Worm (Caenorhabditis elegans) whole organism, young adult: ENCODE results near the gene npr-31.

Source experiments
- B0336.3 ChIP-seq: fragments of 200-800 bp; sonication (Bioruptor generic); IDR thresholded peaks from 2 replicates; pipeline ENCODE4 v1.3.6; 2022; ENCODE audit warnings: missing genetic modification characterization, missing compliant biosample characterization
- D2030.7 ChIP-seq: fragments of 200-800 bp; sonication (Bioruptor generic); IDR thresholded peaks from 2 replicates; pipeline ENCODE4 v1.3.6; 2022; ENCODE audit warnings: missing genetic modification reagents, missing genetic modification characterization, missing compliant biosample characterization
- F10E7.11 ChIP-seq: sonication (generic microtip); optimal IDR thresholded peaks from 2 replicates; lab custom pipeline; 2017; ENCODE audit warnings: mild to moderate bottlenecking, missing genetic modification characterization, moderate library complexity, missing compliant biosample characterization
- F33H1.4 ChIP-seq: fragments of 200-800 bp; sonication (Bioruptor generic); IDR thresholded peaks from 2 replicates; pipeline ENCODE4 v1.3.6; 2022; ENCODE audit warnings: missing genetic modification reagents, missing genetic modification characterization, missing compliant biosample characterization
- F39B2.1 ChIP-seq: fragments of 200-800 bp; sonication (Bioruptor generic); IDR thresholded peaks from 2 replicates; pipeline ENCODE4 v1.3.6; 2022; ENCODE audit warnings: missing genetic modification reagents, missing genetic modification characterization, missing compliant biosample characterization
- F49E8.2 ChIP-seq: sonication (generic microtip); optimal IDR thresholded peaks from 3 replicates; lab custom pipeline; 2017; ENCODE audit warnings: missing genetic modification characterization, mild to moderate bottlenecking, missing compliant biosample characterization, antibody characterized with exemption, moderate library complexity; ENCODE audit not compliant: insufficient read depth
- F55B11.4 ChIP-seq: sonication (generic microtip); optimal IDR thresholded peaks from 2 replicates; lab custom pipeline; 2016; ENCODE audit warnings: missing compliant biosample characterization, missing genetic modification characterization, borderline replicate concordance; ENCODE audit not compliant: insufficient read depth
- F57C9.4 ChIP-seq: sonication (generic microtip); optimal IDR thresholded peaks from 2 replicates; lab custom pipeline; 2017; ENCODE audit warnings: mild to moderate bottlenecking, missing genetic modification characterization, missing compliant biosample characterization
- T26A5.8 ChIP-seq: sonication (generic microtip); optimal IDR thresholded peaks from 2 replicates; lab custom pipeline; 2016; ENCODE audit warnings: missing genetic modification characterization, missing compliant biosample characterization
- Y95B8A.8 ChIP-seq: fragments of 200-800 bp; sonication (Bioruptor generic); IDR thresholded peaks from 2 replicates; pipeline ENCODE4 v1.3.6; 2022; ENCODE audit warnings: missing genetic modification reagents, missing genetic modification characterization, missing compliant biosample characterization
- aptf-2 ChIP-seq: fragments of 200-800 bp; sonication (Bioruptor generic); conservative IDR thresholded peaks from 2 replicates; pipeline ENCODE4 v1.3.6; 2022; ENCODE audit warnings: missing genetic modification reagents, missing genetic modification characterization, missing compliant biosample characterization
- athp-1 ChIP-seq: sonication (generic microtip); optimal IDR thresholded peaks from 2 replicates; lab custom pipeline; 2017; ENCODE audit warnings: mild to moderate bottlenecking, missing genetic modification characterization, missing compliant biosample characterization
- bed-2 ChIP-seq: fragments of 200-800 bp; sonication (Bioruptor generic); IDR thresholded peaks from 2 replicates; pipeline ENCODE4 v1.3.6; 2022; ENCODE audit warnings: missing genetic modification reagents, missing genetic modification characterization, missing compliant biosample characterization
- ceh-100 ChIP-seq: fragments of 200-800 bp; sonication (Bioruptor generic); IDR thresholded peaks from 2 replicates; pipeline ENCODE4 v1.3.6; 2022; ENCODE audit warnings: missing genetic modification reagents, missing genetic modification characterization, missing compliant biosample characterization
- ceh-58 ChIP-seq: fragments of 200-800 bp; sonication (Bioruptor generic); IDR thresholded peaks from 2 replicates; pipeline ENCODE4 v1.3.6; 2022; ENCODE audit warnings: missing genetic modification characterization, missing compliant biosample characterization
- ceh-91 ChIP-seq: fragments of 200-800 bp; sonication (Bioruptor generic); IDR thresholded peaks from 2 replicates; pipeline ENCODE4 v1.3.6; 2022; ENCODE audit warnings: missing genetic modification reagents, missing genetic modification characterization, missing compliant biosample characterization
- chd-7 ChIP-seq: sonication (generic microtip); optimal IDR thresholded peaks from 2 replicates; lab custom pipeline; 2016; ENCODE audit warnings: mild to moderate bottlenecking, missing genetic modification characterization, moderate library complexity, missing compliant biosample characterization
- dox-1 ChIP-seq: fragments of 200-800 bp; sonication (Bioruptor generic); IDR thresholded peaks from 2 replicates; pipeline ENCODE4 v1.3.6; 2022; ENCODE audit warnings: missing genetic modification reagents, missing genetic modification characterization, missing compliant biosample characterization
- dpl-1 ChIP-seq: fragments of 150-350 bp; optimal IDR thresholded peaks from 2 replicates; lab custom pipeline; 2014; ENCODE audit warnings: missing biosample characterization, missing genetic modification reagents, missing genetic modification characterization
- efl-1 ChIP-seq: fragments of 150-350 bp; optimal IDR thresholded peaks from 2 replicates; lab custom pipeline; 2014; ENCODE audit warnings: missing biosample characterization, missing genetic modification reagents, missing genetic modification characterization
- egl-44 ChIP-seq: fragments of 200-800 bp; sonication (Bioruptor generic); IDR thresholded peaks from 2 replicates; pipeline ENCODE4 v1.3.6; 2022; ENCODE audit warnings: missing genetic modification reagents, missing genetic modification characterization, missing compliant biosample characterization
- ekl-4 ChIP-seq: fragments of 200-800 bp; sonication (Bioruptor generic); IDR thresholded peaks from 2 replicates; pipeline ENCODE4 v1.3.6; 2022; ENCODE audit warnings: missing genetic modification reagents, missing genetic modification characterization, missing compliant biosample characterization
- him-1 ChIP-seq: sonication (generic microtip); optimal IDR thresholded peaks from 2 replicates; lab custom pipeline; 2016; ENCODE audit warnings: missing genotype, missing genetic modification reagents, missing genetic modification characterization, missing compliant biosample characterization
- let-607 ChIP-seq, 2 experiments: fragments of 200-800 bp in 1 of 2; sonication (Bioruptor generic) in 1 of 2; sonication (generic microtip) in 1 of 2; optimal IDR thresholded peaks; 2 replicates each; lab custom pipeline; 2016 to 2018; ENCODE audit warnings: mild to moderate bottlenecking in 2 of 2, missing compliant biosample characterization in 2 of 2, missing genetic modification characterization in 2 of 2, moderate library complexity in 2 of 2, missing genotype in 1 of 2
- lin-40 ChIP-seq: sonication (generic microtip); optimal IDR thresholded peaks from 2 replicates; lab custom pipeline; 2016; ENCODE audit warnings: missing genetic modification characterization, mild to moderate bottlenecking, missing compliant biosample characterization, missing genotype, missing genetic modification reagents
- lsl-1 ChIP-seq: fragments of 200-800 bp; sonication (Bioruptor generic); optimal IDR thresholded peaks from 2 replicates; lab custom pipeline; 2018; ENCODE audit warnings: mild to moderate bottlenecking, missing genetic modification characterization, moderate library complexity, missing compliant biosample characterization
- lsy-27 ChIP-seq: sonication (generic microtip); optimal IDR thresholded peaks from 2 replicates; lab custom pipeline; 2017; ENCODE audit warnings: missing genetic modification characterization, mild to moderate bottlenecking, missing compliant biosample characterization, antibody characterized with exemption, missing genotype, borderline replicate concordance; ENCODE audit not compliant: insufficient read depth
- madf-6 ChIP-seq: fragments of 200-800 bp; sonication (Bioruptor generic); IDR thresholded peaks from 2 replicates; pipeline ENCODE4 v1.3.6; 2022; ENCODE audit warnings: missing genetic modification reagents, missing genetic modification characterization, missing compliant biosample characterization
- madf-8 ChIP-seq: fragments of 200-800 bp; sonication (Bioruptor generic); conservative IDR thresholded peaks from 2 replicates; pipeline ENCODE4 v1.3.6; 2022; ENCODE audit warnings: missing genetic modification reagents, missing genetic modification characterization, missing compliant biosample characterization
- mel-28 ChIP-seq: sonication (generic microtip); optimal IDR thresholded peaks from 2 replicates; lab custom pipeline; 2016; ENCODE audit warnings: borderline replicate concordance, mild to moderate bottlenecking, missing genetic modification characterization, missing compliant biosample characterization
- nfya-1 ChIP-seq: sonication (generic microtip); optimal IDR thresholded peaks from 2 replicates; lab custom pipeline; 2017; ENCODE audit warnings: antibody characterized with exemption, missing compliant biosample characterization, missing genetic modification characterization, borderline replicate concordance; ENCODE audit not compliant: insufficient read depth
- nhr-120 ChIP-seq: fragments of 200-800 bp; sonication (Bioruptor generic); IDR thresholded peaks from 2 replicates; pipeline ENCODE4 v1.3.6; 2022; ENCODE audit warnings: missing genetic modification characterization, missing compliant biosample characterization
- pbrm-1 ChIP-seq: fragments of 200-800 bp; sonication (Bioruptor generic); IDR thresholded peaks from 2 replicates; pipeline ENCODE4 v1.3.6; 2022; ENCODE audit warnings: missing genetic modification reagents, missing genetic modification characterization, missing compliant biosample characterization
- pha-4 ChIP-seq: fragments of 150-350 bp; sonication (generic microtip); optimal IDR thresholded peaks from 2 replicates; lab custom pipeline; 2014; ENCODE audit warnings: missing biosample characterization, missing genetic modification reagents, missing genetic modification characterization
- rcor-1 ChIP-seq: fragments of 200-800 bp; sonication (Bioruptor generic); IDR thresholded peaks from 2 replicates; pipeline ENCODE4 v1.3.6; 2022; ENCODE audit warnings: missing genetic modification reagents, missing genetic modification characterization, missing compliant biosample characterization
- snpc-3.4 ChIP-seq: sonication (generic microtip); optimal IDR thresholded peaks from 2 replicates; lab custom pipeline; 2017; ENCODE audit warnings: missing genetic modification characterization, mild to moderate bottlenecking, missing compliant biosample characterization, antibody characterized with exemption, moderate library complexity, missing genotype, missing genetic modification reagents
- snpc-4 ChIP-seq, 5 experiments: fragments of 150-350 bp in 1 of 5; sonication (generic microtip) in 4 of 5; optimal IDR thresholded peaks; 2 replicates each; lab custom pipeline; 2014 to 2018; ENCODE audit warnings: missing genetic modification characterization in 5 of 5, missing biosample characterization in 3 of 5, antibody characterized with exemption in 2 of 5, mild to moderate bottlenecking in 2 of 5, missing compliant biosample characterization in 2 of 5, missing genotype in 2 of 5, moderate library complexity in 2 of 5, missing genetic modification reagents in 1 of 5
- somi-1 ChIP-seq: fragments of 200-800 bp; sonication (Bioruptor generic); optimal IDR thresholded peaks from 2 replicates; lab custom pipeline; 2018; ENCODE audit warnings: mild to moderate bottlenecking, missing genetic modification characterization, missing compliant biosample characterization
- tbp1 ChIP-seq: fragments of 200-800 bp; sonication (Bioruptor generic); optimal IDR thresholded peaks from 2 replicates; lab custom pipeline; 2018; ENCODE audit warnings: mild to moderate bottlenecking, missing genetic modification characterization, missing compliant biosample characterization
- xnd-1 ChIP-seq: sonication (generic microtip); optimal IDR thresholded peaks from 2 replicates; lab custom pipeline; 2016; ENCODE audit warnings: missing genotype, missing genetic modification reagents, missing genetic modification characterization, missing compliant biosample characterization
- ztf-22 ChIP-seq: fragments of 200-800 bp; sonication (Bioruptor generic); optimal IDR thresholded peaks from 2 replicates; lab custom pipeline; 2018; ENCODE audit warnings: mild to moderate bottlenecking, missing genetic modification characterization, moderate library complexity, missing compliant biosample characterization
- ztf-25 ChIP-seq: fragments of 200-800 bp; sonication (Bioruptor generic); IDR thresholded peaks from 2 replicates; pipeline ENCODE4 v1.3.6; 2022; ENCODE audit warnings: missing genetic modification reagents, missing genetic modification characterization, missing compliant biosample characterization
- ztf-26 ChIP-seq: sonication (generic microtip); optimal IDR thresholded peaks from 2 replicates; lab custom pipeline; 2017; ENCODE audit warnings: missing genetic modification characterization, missing compliant biosample characterization
- ztf-28 ChIP-seq: fragments of 200-800 bp; sonication (Bioruptor generic); IDR thresholded peaks from 2 replicates; pipeline ENCODE4 v1.3.6; 2022; ENCODE audit warnings: missing genetic modification reagents, missing genetic modification characterization, missing compliant biosample characterization
- ztf-3 ChIP-seq: fragments of 200-800 bp; sonication (Bioruptor generic); optimal IDR thresholded peaks from 2 replicates; lab custom pipeline; 2018; ENCODE audit warnings: mild to moderate bottlenecking, missing genetic modification characterization, missing compliant biosample characterization

The npr-31 gene

ce11 chrII:7131871-7132693 is 12.3 kb upstream of the npr-31 start, which contains the start of the genes T07F8.4 and gld-3:
Gene T07F8.4, minus strand, starts transcription at chrII:7132032.
Gene gld-3, plus strand, starts transcription at chrII:7132643.
- TF ChIP-seq snpc-3.4 (tag; lab: Kevin White, UChicago): peak; percentile 24
- no peak for TF ChIP-seq B0336.3 (GFP tag; lab: Robert Waterston, UW)
- TF ChIP-seq aptf-2 (GFP tag; lab: Robert Waterston, UW): no peak
- TF ChIP-seq tbp1 (GFP tag; lab: Kevin White, UChicago): no peak
- peak; percentile 85 for TF ChIP-seq xnd-1 (tag; lab: Kevin White, UChicago)
- TF ChIP-seq ztf-22 (GFP tag; lab: Kevin White, UChicago): no peak
- TF ChIP-seq let-607 (tag; optimal IDR thresholded peaks at IDR 0.05; lab: Kevin White, UChicago): no peak
- 0 out of 2 replicates have a peak, but pooled peaks have one; percentile 4 for TF ChIP-seq ztf-28 (GFP tag; lab: Robert Waterston, UW)
- TF ChIP-seq ceh-91: peak; percentile 80
- TF ChIP-seq F55B11.4: no peak
- TF ChIP-seq efl-1 (GFP tag; lab: Kevin White, UChicago): peak; percentile 82
- TF ChIP-seq mel-28 (tag; lab: Kevin White, UChicago): no peak
- no peak for TF ChIP-seq ztf-26 (tag; lab: Kevin White, UChicago)
- TF ChIP-seq ztf-25 (GFP tag; lab: Robert Waterston, UW): no peak
- TF ChIP-seq dpl-1 (GFP tag; lab: Kevin White, UChicago): peak; percentile 29
- TF ChIP-seq athp-1 (tag; lab: Kevin White, UChicago): no peak
- TF ChIP-seq Y95B8A.8 (GFP tag; lab: Robert Waterston, UW): 0 out of 2 replicates have a peak, but pooled peaks have one; percentile 37
- no peak for TF ChIP-seq snpc-4 (GFP tag; optimal IDR thresholded peaks at IDR 0.05; lab: Kevin White, UChicago)
- peak in 2 of 4 experiments; percentile 15 to 32 for TF ChIP-seq snpc-4 (tag; optimal IDR thresholded peaks at IDR 0.05; lab: Kevin White, UChicago)
- peak; percentile 81 for TF ChIP-seq madf-8 (GFP tag; lab: Robert Waterston, UW)
- peak; percentile 24 for TF ChIP-seq him-1
- no peak for TF ChIP-seq egl-44 (GFP tag; lab: Robert Waterston, UW)
- TF ChIP-seq F49E8.2: peak; percentile 58
- TF ChIP-seq lsl-1 (GFP tag; lab: Kevin White, UChicago): peak; percentile 96
- 0 out of 2 replicates have a peak, but pooled peaks have one; percentile 28 for TF ChIP-seq ekl-4 (GFP tag; lab: Robert Waterston, UW)
- TF ChIP-seq ceh-100 (GFP tag; lab: Robert Waterston, UW): no peak
- TF ChIP-seq somi-1: no peak
- peak; percentile 93 for TF ChIP-seq madf-6 (GFP tag; lab: Robert Waterston, UW)
- no peak for TF ChIP-seq chd-7
- no peak for TF ChIP-seq lsy-27
- peak; percentile 69 for TF ChIP-seq dox-1 (GFP tag; lab: Robert Waterston, UW)
- no peak for TF ChIP-seq nfya-1 (tag; lab: Kevin White, UChicago)
- TF ChIP-seq D2030.7 (GFP tag; lab: Robert Waterston, UW): peak; percentile 72
- TF ChIP-seq T26A5.8 (tag; lab: Kevin White, UChicago): no peak
- no peak for TF ChIP-seq pha-4 (tag; lab: Kevin White, UChicago)
- TF ChIP-seq ceh-58 (GFP tag; lab: Robert Waterston, UW): no peak
- TF ChIP-seq F39B2.1 (GFP tag; lab: Robert Waterston, UW): no peak
- no peak for TF ChIP-seq bed-2
- TF ChIP-seq pbrm-1 (GFP tag; lab: Robert Waterston, UW): no peak
- TF ChIP-seq F57C9.4 (tag; lab: Kevin White, UChicago): no peak
- TF ChIP-seq nhr-120 (GFP tag; lab: Robert Waterston, UW): no peak
- no peak for TF ChIP-seq rcor-1 (GFP tag; lab: Robert Waterston, UW)
- TF ChIP-seq F10E7.11 (tag; lab: Kevin White, UChicago): no peak
- peak; percentile 87 for TF ChIP-seq F33H1.4 (GFP tag; lab: Robert Waterston, UW)
- no peak for TF ChIP-seq ztf-3 (GFP tag; lab: Kevin White, UChicago)
- no peak for TF ChIP-seq lin-40 (tag; lab: Kevin White, UChicago)
